Worm (Caenorhabditis elegans) whole organism, L4 larva: Measurements from ENCODE around the gene let-767.
A peak's percentile ranks its signal among the peaks of the same experiment; 100 is the strongest.

Experiments used
- D1046.2 ChIP-seq: fragments of 200-800 bp; sonication (Bioruptor generic); IDR thresholded peaks from 2 replicates; pipeline ENCODE4 v1.3.6; 2022; ENCODE audit warnings: missing genetic modification characterization, missing compliant biosample characterization
- F26F4.8 ChIP-seq: fragments of 200-800 bp; sonication (Bioruptor generic); conservative IDR thresholded peaks from 2 replicates; pipeline ENCODE4 v1.3.6; 2022; ENCODE audit warnings: missing genetic modification characterization, missing compliant biosample characterization
- Y105C5A.15 ChIP-seq: fragments of 200-800 bp; sonication (Bioruptor generic); IDR thresholded peaks from 2 replicates; pipeline ENCODE4 v1.3.6; 2022; ENCODE audit warnings: missing genetic modification characterization, missing compliant biosample characterization
- arid-1 ChIP-seq: fragments of 200-800 bp; sonication (Bioruptor generic); conservative IDR thresholded peaks from 2 replicates; pipeline ENCODE4 v1.3.6; 2022; ENCODE audit warnings: missing genetic modification reagents, missing genetic modification characterization, missing compliant biosample characterization
- ceh-20 ChIP-seq: fragments of 200-800 bp; sonication (Bioruptor generic); IDR thresholded peaks from 2 replicates; pipeline ENCODE4 v1.3.6; 2022; ENCODE audit warnings: missing genetic modification reagents, missing genetic modification characterization, missing compliant biosample characterization
- ceh-32 ChIP-seq: sonication (generic microtip); optimal IDR thresholded peaks from 2 replicates; lab custom pipeline; 2016; ENCODE audit warnings: mild to moderate bottlenecking, missing genetic modification characterization, missing compliant biosample characterization; ENCODE audit not compliant: poor library complexity
- ceh-62 ChIP-seq: sonication (generic microtip); optimal IDR thresholded peaks from 2 replicates; lab custom pipeline; 2017; ENCODE audit warnings: missing biosample characterization, missing genetic modification characterization
- ces-1 ChIP-seq: fragments of 150-350 bp; sonication (generic microtip); optimal IDR thresholded peaks from 4 replicates; lab custom pipeline; 2014; ENCODE audit warnings: missing biosample characterization, missing genetic modification reagents, missing genetic modification characterization
- daf-16 ChIP-seq, 3 experiments: sonication (generic microtip); optimal IDR thresholded peaks; 2 replicates each; lab custom pipeline; 2016 to 2017; ENCODE audit warnings: missing genetic modification characterization in 3 of 3, missing genetic modification reagents in 3 of 3, mild to moderate bottlenecking in 2 of 3, missing compliant biosample characterization in 2 of 3, missing biosample characterization in 1 of 3, moderate library complexity in 1 of 3
- daf-8 ChIP-seq: fragments of 200-800 bp; sonication (Bioruptor generic); IDR thresholded peaks from 2 replicates; pipeline ENCODE4 v1.3.6; 2022; ENCODE audit warnings: missing genetic modification characterization, missing compliant biosample characterization
- dmd-6 ChIP-seq: fragments of 200-800 bp; sonication (Bioruptor generic); IDR thresholded peaks from 2 replicates; pipeline ENCODE4 v1.3.6; 2022; ENCODE audit warnings: missing genetic modification reagents, missing genetic modification characterization, missing compliant biosample characterization
- dmd-9 ChIP-seq: fragments of 200-800 bp; sonication (Bioruptor generic); IDR thresholded peaks from 2 replicates; pipeline ENCODE4 v1.3.6; 2022; ENCODE audit warnings: missing genetic modification reagents, missing genetic modification characterization, missing compliant biosample characterization
- dpl-1 ChIP-seq: fragments of 150-350 bp; optimal IDR thresholded peaks from 2 replicates; lab custom pipeline; 2014; ENCODE audit warnings: missing biosample characterization, missing genetic modification reagents, missing genetic modification characterization
- duxl-1 ChIP-seq: sonication (generic microtip); optimal IDR thresholded peaks from 2 replicates; lab custom pipeline; 2016; ENCODE audit warnings: mild to moderate bottlenecking, missing genetic modification characterization, moderate library complexity, missing compliant biosample characterization; ENCODE audit not compliant: poor library complexity
- dve-1 ChIP-seq: sonication (generic microtip); optimal IDR thresholded peaks from 2 replicates; lab custom pipeline; 2017; ENCODE audit warnings: antibody characterized with exemption, mild to moderate bottlenecking, missing genetic modification characterization, missing compliant biosample characterization; ENCODE audit not compliant: insufficient read depth
- egl-43 ChIP-seq: fragments of 200-800 bp; sonication (Bioruptor generic); IDR thresholded peaks from 2 replicates; pipeline ENCODE4 v1.3.6; 2022; ENCODE audit warnings: missing genetic modification reagents, missing genetic modification characterization, missing compliant biosample characterization
- fkh-10 ChIP-seq: fragments of 150-350 bp; optimal IDR thresholded peaks from 2 replicates; lab custom pipeline; 2014; ENCODE audit warnings: missing biosample characterization, missing genetic modification reagents, missing genetic modification characterization
- fos-1 ChIP-seq: fragments of 150-350 bp; optimal IDR thresholded peaks from 2 replicates; lab custom pipeline; 2014; ENCODE audit warnings: missing biosample characterization, missing genetic modification characterization
- hif-1 ChIP-seq, 2 experiments: sonication (generic microtip); optimal IDR thresholded peaks; 2 replicates each; lab custom pipeline; 2016 to 2017; ENCODE audit warnings: missing compliant biosample characterization in 2 of 2, missing genetic modification characterization in 2 of 2, missing genetic modification reagents in 2 of 2, missing genotype in 2 of 2, mild to moderate bottlenecking in 1 of 2
- hlh-11 ChIP-seq: fragments of 200-800 bp; sonication (Bioruptor generic); optimal IDR thresholded peaks from 2 replicates; lab custom pipeline; 2018; ENCODE audit warnings: mild to moderate bottlenecking, missing genetic modification characterization, missing compliant biosample characterization
- hlh-30 ChIP-seq: sonication (generic microtip); optimal IDR thresholded peaks from 2 replicates; lab custom pipeline; 2017; ENCODE audit warnings: antibody characterized with exemption, mild to moderate bottlenecking, missing genetic modification characterization, missing compliant biosample characterization; ENCODE audit not compliant: insufficient read depth
- hmg-1.1 ChIP-seq: fragments of 200-800 bp; sonication (Bioruptor generic); IDR thresholded peaks from 2 replicates; pipeline ENCODE4 v1.3.6; 2022; ENCODE audit warnings: missing genetic modification reagents, missing genetic modification characterization, missing compliant biosample characterization
- jun-1 ChIP-seq: fragments of 150-350 bp; optimal IDR thresholded peaks from 2 replicates; lab custom pipeline; 2014; ENCODE audit warnings: missing biosample characterization, missing genetic modification reagents, missing genetic modification characterization
- lim-7 ChIP-seq: fragments of 200-800 bp; sonication (Bioruptor generic); IDR thresholded peaks from 2 replicates; pipeline ENCODE4 v1.3.6; 2022; ENCODE audit warnings: missing genetic modification characterization, missing compliant biosample characterization
- lin-13 ChIP-seq: fragments of 150-350 bp; optimal IDR thresholded peaks from 2 replicates; lab custom pipeline; 2014; ENCODE audit warnings: missing biosample characterization, missing genetic modification reagents, missing genetic modification characterization
- lin-15B ChIP-seq: fragments of 150-350 bp; sonication (generic microtip); optimal IDR thresholded peaks from 3 replicates; lab custom pipeline; 2014; ENCODE audit warnings: missing biosample characterization, missing genetic modification characterization
- lin-39 ChIP-seq: fragments of 150-350 bp; optimal IDR thresholded peaks from 2 replicates; lab custom pipeline; 2014; ENCODE audit warnings: missing biosample characterization, missing genetic modification reagents, missing genetic modification characterization
- lsy-2 ChIP-seq, 2 experiments: fragments of 150-350 bp in 1 of 2; sonication (generic microtip) in 1 of 2; optimal IDR thresholded peaks; 2 replicates each; lab custom pipeline; 2014 to 2017; ENCODE audit warnings: missing biosample characterization in 2 of 2, missing genetic modification characterization in 2 of 2
- madf-9 ChIP-seq: fragments of 200-800 bp; sonication (Bioruptor generic); conservative IDR thresholded peaks from 2 replicates; pipeline ENCODE4 v1.3.6; 2022; ENCODE audit warnings: missing genetic modification reagents, missing genetic modification characterization, missing compliant biosample characterization
- mep-1 ChIP-seq: fragments of 150-350 bp; sonication (generic microtip); optimal IDR thresholded peaks from 3 replicates; lab custom pipeline; 2014; ENCODE audit warnings: missing biosample characterization, missing genetic modification characterization
- nhr-11 ChIP-seq: fragments of 150-350 bp; optimal IDR thresholded peaks from 2 replicates; lab custom pipeline; 2014; ENCODE audit warnings: missing biosample characterization, missing genetic modification characterization
- nhr-111 ChIP-seq: fragments of 200-800 bp; sonication (Bioruptor generic); optimal IDR thresholded peaks from 2 replicates; lab custom pipeline; 2018; ENCODE audit warnings: mild to moderate bottlenecking, missing genetic modification characterization, missing compliant biosample characterization
- nhr-25 ChIP-seq: sonication (generic microtip); optimal IDR thresholded peaks from 2 replicates; lab custom pipeline; 2017; ENCODE audit warnings: missing genetic modification characterization, mild to moderate bottlenecking, missing compliant biosample characterization, antibody characterized with exemption, moderate library complexity, borderline replicate concordance; ENCODE audit not compliant: insufficient read depth
- nhr-41 ChIP-seq: fragments of 200-800 bp; sonication (Bioruptor generic); IDR thresholded peaks from 2 replicates; pipeline ENCODE4 v1.3.6; 2022; ENCODE audit warnings: missing genetic modification reagents, missing genetic modification characterization, missing compliant biosample characterization
- nhr-48 ChIP-seq: sonication (generic microtip); optimal IDR thresholded peaks from 2 replicates; lab custom pipeline; 2016; ENCODE audit warnings: mild to moderate bottlenecking, missing genetic modification characterization, missing compliant biosample characterization
- nhr-77 ChIP-seq: fragments of 150-350 bp; optimal IDR thresholded peaks from 2 replicates; lab custom pipeline; 2014; ENCODE audit warnings: missing biosample characterization, missing genetic modification characterization
- pha-4 ChIP-seq, 2 experiments: fragments of 150-350 bp in 1 of 2; fragments of 200-800 bp in 1 of 2; sonication (Bioruptor generic) in 1 of 2; IDR thresholded peaks in 1 of 2; optimal IDR thresholded peaks in 1 of 2; 2 replicates each; pipeline versions ENCODE4 v1.3.6 to Lab custom; 2014 to 2022; ENCODE audit warnings: missing genetic modification characterization in 2 of 2, missing genetic modification reagents in 2 of 2, missing biosample characterization in 1 of 2, missing compliant biosample characterization in 1 of 2
- rbr-2 ChIP-seq: sonication (generic microtip); optimal IDR thresholded peaks from 2 replicates; lab custom pipeline; 2016; ENCODE audit warnings: missing genotype, missing genetic modification characterization, missing compliant biosample characterization
- saeg-2 ChIP-seq: fragments of 200-800 bp; sonication (Bioruptor generic); IDR thresholded peaks from 2 replicates; pipeline ENCODE4 v1.3.6; 2022; ENCODE audit warnings: missing genetic modification reagents, missing genetic modification characterization, missing compliant biosample characterization
- set-16 ChIP-seq: fragments of 200-800 bp; sonication (Bioruptor generic); IDR thresholded peaks from 2 replicates; pipeline ENCODE4 v1.3.6; 2022; ENCODE audit warnings: missing genetic modification reagents, missing genetic modification characterization, missing compliant biosample characterization
- snpc-1.2 ChIP-seq: fragments of 200-800 bp; sonication (Bioruptor generic); IDR thresholded peaks from 2 replicates; pipeline ENCODE4 v1.3.6; 2022; ENCODE audit warnings: missing genetic modification reagents, missing genetic modification characterization, missing compliant biosample characterization
- snpc-4 ChIP-seq: fragments of 150-350 bp; optimal IDR thresholded peaks from 2 replicates; lab custom pipeline; 2014; ENCODE audit warnings: missing biosample characterization, missing genetic modification characterization
- spr-1 ChIP-seq: sonication (generic microtip); optimal IDR thresholded peaks from 2 replicates; lab custom pipeline; 2016; ENCODE audit warnings: mild to moderate bottlenecking, missing genetic modification characterization, missing compliant biosample characterization
- unc-62 ChIP-seq, 3 experiments: fragments of 150-350 bp in 1 of 3; sonication (generic microtip); optimal IDR thresholded peaks in 2 of 3; peaks in 1 of 3; 1 replicate in 1 of 3; 2 replicates in 2 of 3; lab custom pipeline; 2014 to 2017; ENCODE audit warnings: missing biosample characterization in 3 of 3, missing genetic modification characterization in 3 of 3, missing genetic modification reagents in 3 of 3, missing genotype in 1 of 3
- vab-7 ChIP-seq: fragments of 200-800 bp; sonication (Bioruptor generic); IDR thresholded peaks from 2 replicates; pipeline ENCODE4 v1.3.6; 2022; ENCODE audit warnings: missing genetic modification reagents, missing genetic modification characterization, missing compliant biosample characterization
- zag-1 ChIP-seq: fragments of 150-350 bp; optimal IDR thresholded peaks from 2 replicates; lab custom pipeline; 2014; ENCODE audit warnings: missing biosample characterization, missing genetic modification characterization
- zfp-2 ChIP-seq: sonication (generic microtip); optimal IDR thresholded peaks from 2 replicates; lab custom pipeline; 2016; ENCODE audit warnings: mild to moderate bottlenecking, missing genetic modification characterization, missing compliant biosample characterization
- ztf-11 ChIP-seq: fragments of 150-350 bp; optimal IDR thresholded peaks from 2 replicates; lab custom pipeline; 2014; ENCODE audit warnings: missing biosample characterization, missing genetic modification characterization
- ztf-7 ChIP-seq: fragments of 150-350 bp; optimal IDR thresholded peaks from 2 replicates; lab custom pipeline; 2014; ENCODE audit warnings: missing biosample characterization, missing genetic modification characterization

let-767 gene

DNA sequence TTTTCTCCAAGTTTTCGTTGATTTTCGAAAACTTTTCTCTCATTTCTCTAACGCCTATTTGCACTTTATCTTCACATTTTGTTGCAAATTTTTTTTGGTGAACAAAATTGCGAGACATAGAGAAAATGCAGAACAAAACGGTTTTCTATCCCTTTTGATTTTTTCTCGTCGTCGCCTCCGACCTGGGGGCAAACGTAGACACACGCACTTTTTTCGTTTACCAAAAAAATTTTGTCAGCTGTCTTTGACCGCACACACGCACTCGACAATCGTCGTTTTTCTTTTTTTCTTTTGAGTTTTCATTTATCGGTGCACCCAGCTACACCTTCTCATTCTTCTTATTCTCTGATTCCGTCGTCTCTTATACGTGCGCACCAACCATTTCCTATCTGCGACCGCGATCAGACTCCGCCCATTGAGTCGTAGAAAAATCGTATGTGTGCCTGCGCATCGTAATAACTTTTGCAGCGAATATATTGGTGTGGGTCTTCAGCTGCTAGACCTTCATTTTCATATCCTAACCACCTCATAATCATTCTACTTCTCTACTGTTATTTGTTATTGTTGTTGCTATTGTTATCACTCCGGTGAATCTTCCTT, 22.7 kb upstream of the let-767 start (continued):
- no peak for TF ChIP-seq lin-13 (GFP tag; lab: Kevin White, UChicago)
- TF ChIP-seq hmg-1.1 (GFP tag; lab: Robert Waterston, UW): 0 out of 2 replicates have a peak, but pooled peaks have one; percentile 14
- TF ChIP-seq fkh-10 (GFP tag; lab: Kevin White, UChicago): no peak
- TF ChIP-seq dpl-1 (GFP tag; lab: Kevin White, UChicago): no peak
- TF ChIP-seq mep-1 (tag; lab: Kevin White, UChicago): peak; percentile 22
- TF ChIP-seq duxl-1 (tag; lab: Kevin White, UChicago): no peak
- peak; percentile 71 for TF ChIP-seq hlh-11 (tag; lab: Kevin White, UChicago)
- TF ChIP-seq hlh-30: peak; percentile 69
- no peak for TF ChIP-seq daf-16 (GFP tag; optimal IDR thresholded peaks at IDR 0.05; lab: Kevin White, UChicago)
- TF ChIP-seq daf-16 (tag; optimal IDR thresholded peaks at IDR 0.05; lab: Kevin White, UChicago): no peak
- TF ChIP-seq ceh-20: 0 out of 2 replicates have a peak, but pooled peaks have one; percentile 16
- TF ChIP-seq unc-62 (GFP tag; optimal IDR thresholded peaks at IDR 0.05 in 1 of 2; lab: Kevin White, UChicago): peak in 1 of 2 experiments; percentile 99
- no peak for TF ChIP-seq unc-62 (tag; optimal IDR thresholded peaks at IDR 0.05; lab: Kevin White, UChicago)
- TF ChIP-seq vab-7: no peak
- TF ChIP-seq zag-1 (tag; lab: Kevin White, UChicago): no peak
- TF ChIP-seq pha-4 (GFP tag; IDR thresholded peaks at IDR 0.05; lab: Robert Waterston, UW): no peak
- no peak for TF ChIP-seq pha-4 (tag; optimal IDR thresholded peaks at IDR 0.05; lab: Kevin White, UChicago)
- TF ChIP-seq ceh-62 (tag; lab: Kevin White, UChicago): no peak
- TF ChIP-seq lim-7: no peak
- peak; percentile 77 for TF ChIP-seq dmd-6 (GFP tag; lab: Robert Waterston, UW)
- TF ChIP-seq lsy-2 (tag; optimal IDR thresholded peaks at IDR 0.05; lab: Kevin White, UChicago): peak in 1 of 2 experiments; percentile 39
- no peak for TF ChIP-seq lin-15B
- peak; percentile 28 for TF ChIP-seq nhr-11 (tag; lab: Kevin White, UChicago)
- no peak for TF ChIP-seq madf-9 (GFP tag; lab: Robert Waterston, UW)
- no peak for TF ChIP-seq fos-1
- TF ChIP-seq nhr-77 (tag; lab: Kevin White, UChicago): no peak
- TF ChIP-seq rbr-2 (tag; lab: Kevin White, UChicago): no peak
- peak; percentile 25 for TF ChIP-seq nhr-25 (tag; lab: Kevin White, UChicago)
- no peak for TF ChIP-seq ztf-11 (tag; lab: Kevin White, UChicago)
- TF ChIP-seq snpc-1.2 (GFP tag; lab: Robert Waterston, UW): no peak
- no peak for TF ChIP-seq jun-1 (tag; lab: Kevin White, UChicago)
- no peak for TF ChIP-seq daf-8
- no peak for TF ChIP-seq hif-1 (tag; optimal IDR thresholded peaks at IDR 0.05; lab: Kevin White, UChicago)
- no peak for TF ChIP-seq set-16 (GFP tag; lab: Robert Waterston, UW)
- no peak for TF ChIP-seq lin-39 (tag; lab: Kevin White, UChicago)
- no peak for TF ChIP-seq dmd-9 (GFP tag; lab: Robert Waterston, UW)
- no peak for TF ChIP-seq egl-43

DNA sequence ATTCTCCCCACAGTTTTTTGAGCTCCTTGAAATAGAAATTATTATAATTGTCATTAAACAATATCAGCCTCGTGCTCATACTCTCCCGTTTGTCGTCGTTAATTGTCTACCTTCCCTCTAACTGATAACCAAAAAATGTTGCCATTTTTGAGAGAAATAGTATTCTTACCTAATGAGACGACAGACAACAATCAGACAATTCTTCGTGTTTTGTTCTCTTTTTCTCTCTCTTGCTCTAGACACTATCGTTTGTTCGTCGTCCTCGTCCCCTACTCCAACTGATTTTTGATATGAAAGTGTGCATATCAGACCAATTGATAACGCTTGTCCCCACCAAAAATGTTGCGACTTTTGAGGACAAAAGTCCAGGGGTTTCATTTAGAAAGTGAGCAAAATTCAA, 21.8 kb upstream of the let-767 start:
- TF ChIP-seq D1046.2 (GFP tag; lab: Robert Waterston, UW) (no peak), nhr-48 (tag; lab: Kevin White, UChicago) (peak; percentile 50), ceh-32 (tag; lab: Kevin White, UChicago) (no peak), ces-1 (GFP tag; lab: Kevin White, UChicago) (no peak), saeg-2 (no peak), F26F4.8 (GFP tag; lab: Robert Waterston, UW) (no peak), vab-7 (no peak), ztf-7 (tag; lab: Kevin White, UChicago) (peak; percentile 4), spr-1 (tag; lab: Kevin White, UChicago) (no peak), ztf-11 (tag; lab: Kevin White, UChicago) (no peak), zfp-2 (tag; lab: Kevin White, UChicago) (no peak), arid-1 (GFP tag; lab: Robert Waterston, UW) (no peak), snpc-4 (tag; lab: Kevin White, UChicago) (no peak), nhr-111 (GFP tag; lab: Kevin White, UChicago) (no peak), fkh-10 (GFP tag; lab: Kevin White, UChicago) (no peak), Y105C5A.15 (GFP tag; lab: Robert Waterston, UW) (no peak), nhr-41 (GFP tag; lab: Robert Waterston, UW) (no peak), dve-1 (peak; percentile 88)
